Fruit fly (Drosophila melanogaster): ENCODE measurements around the gene peb.

DNA sequence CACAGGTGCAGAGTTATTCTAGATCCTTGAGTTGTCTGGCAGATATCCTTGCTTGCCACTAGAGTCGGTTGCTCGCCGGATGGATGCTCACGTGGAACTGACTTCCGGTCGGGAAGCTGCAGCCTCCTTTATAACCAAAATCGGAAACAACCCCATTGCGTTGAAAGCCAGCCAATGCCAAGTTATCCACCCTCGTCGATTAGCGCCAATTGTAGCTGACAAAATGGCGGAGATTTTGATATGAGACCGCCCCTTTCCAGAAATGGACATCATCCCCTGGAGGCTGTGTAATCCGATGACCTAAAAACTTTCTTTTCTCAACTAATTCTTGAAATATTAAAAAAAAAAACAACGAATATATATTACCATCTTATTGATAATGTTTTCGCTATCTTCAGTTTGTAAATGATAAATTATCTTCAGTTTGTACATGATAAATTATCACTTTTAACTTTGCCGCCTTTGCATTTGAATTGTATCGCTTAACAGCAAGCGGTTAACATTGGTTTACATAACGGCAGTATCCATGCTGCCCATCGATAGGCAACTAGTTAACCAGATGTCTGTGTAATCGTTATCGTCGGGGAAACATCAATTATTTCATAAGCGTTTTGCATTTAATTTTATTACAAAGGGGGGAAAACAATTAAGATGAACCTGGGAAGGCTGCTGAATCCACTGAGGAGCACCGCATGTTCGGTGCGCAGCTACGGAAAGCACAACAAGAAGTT is 30.1 kb downstream of the peb start, which contains the start of the genes HLH4C and mRpL30:
- TF ChIP-seq CG10669 (GFP tag; optimal IDR thresholded peaks at IDR 0.05) (no peak), esn (GFP tag; optimal IDR thresholded peaks at IDR 0.05) (no peak), Sox102F (GFP tag; optimal IDR thresholded peaks at IDR 0.05) (no peak)

Measured in whole organism, prepupa.